Fruit fly (Drosophila melanogaster): ENCODE data around the gene CG14325.
A peak's percentile ranks its signal among the peaks of the same experiment; 100 is the strongest.

CG14325 gene

DNA sequence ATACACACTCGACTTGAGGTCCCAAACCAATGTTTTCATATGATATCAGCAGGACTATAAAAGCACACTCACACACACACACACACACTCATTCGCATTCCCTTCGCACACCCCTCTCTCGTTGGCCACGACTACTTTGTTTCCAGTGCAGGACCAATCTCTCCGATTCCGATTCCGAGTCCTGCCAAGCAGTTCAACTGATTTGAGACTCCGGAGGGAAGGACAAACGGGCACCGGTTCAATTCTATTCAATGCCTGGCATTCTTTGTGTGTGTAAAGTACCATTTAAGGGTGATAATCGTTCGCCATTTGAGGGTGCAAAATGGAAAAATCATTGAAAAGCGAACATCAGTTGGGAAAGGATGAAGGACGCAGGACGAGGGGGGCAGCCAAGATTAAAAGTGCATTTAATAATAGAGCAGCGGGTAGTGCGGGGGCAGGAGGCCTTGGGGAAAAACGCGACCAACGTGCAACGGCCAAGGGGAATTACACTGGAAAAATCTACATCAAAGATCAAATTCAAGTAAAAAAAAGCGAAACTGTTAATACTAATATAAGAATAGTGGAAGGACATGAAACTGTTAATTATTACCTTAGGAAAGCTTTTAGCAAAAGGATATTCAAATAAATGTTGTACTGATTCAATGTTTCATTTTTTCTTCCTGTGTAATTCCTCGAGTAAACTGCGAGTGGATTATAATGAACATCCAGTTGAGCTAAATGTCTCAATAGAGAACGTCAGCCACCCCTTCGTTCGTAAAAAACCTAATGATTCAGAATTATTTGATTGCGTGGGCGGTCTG, 43.1 kb upstream of the CG14325 start (continued):
- TF ChIP-seq Eip74EF (GFP tag; optimal IDR thresholded peaks at IDR 0.05), result no peak
- no peak for TF ChIP-seq nau (GFP tag; optimal IDR thresholded peaks at IDR 0.05)
- TF ChIP-seq klu (GFP tag; IDR thresholded peaks at IDR 0.05), result no peak
- TF ChIP-seq zen2 (GFP tag; IDR thresholded peaks at IDR 0.05; ENCODE audit: partially characterized antibody), result no peak
- no peak for TF ChIP-seq Lhr (GFP tag; optimal IDR thresholded peaks at IDR 0.05)
- TF ChIP-seq ab (GFP tag; optimal IDR thresholded peaks at IDR 0.05), result no peak
- TF ChIP-seq so (GFP tag; IDR thresholded peaks at IDR 0.05), result no peak
- peak; percentile 32 for TF ChIP-seq CG4424 (GFP tag; optimal IDR thresholded peaks at IDR 0.05)
- TF ChIP-seq CG12299 (tag; optimal IDR thresholded peaks at IDR 0.05), result peak; percentile 4
- no peak for TF ChIP-seq Mad (GFP tag; optimal IDR thresholded peaks at IDR 0.05)
- TF ChIP-seq cg (GFP tag; optimal IDR thresholded peaks at IDR 0.05), result peak; percentile 50
- TF ChIP-seq CG18619 (GFP tag; optimal IDR thresholded peaks at IDR 0.05), result no peak
- TF ChIP-seq HmgZ (tag; optimal IDR thresholded peaks at IDR 0.05), result no peak
- no peak for TF ChIP-seq ash1 (GFP tag; optimal IDR thresholded peaks at IDR 0.05)
- peak; percentile 35 for TF ChIP-seq CG17385 (GFP tag; optimal IDR thresholded peaks at IDR 0.05)
- no peak for TF ChIP-seq CG17186 (GFP tag; optimal IDR thresholded peaks at IDR 0.05)
- no peak for TF ChIP-seq Bteb2 (GFP tag; optimal IDR thresholded peaks at IDR 0.05)
- TF ChIP-seq MTF-1 (GFP tag; optimal IDR thresholded peaks at IDR 0.05; ENCODE audit: borderline replicate concordance), result no peak
- no peak for TF ChIP-seq nerfin-2 (GFP tag; IDR thresholded peaks at IDR 0.05; ENCODE audit: partially characterized antibody)
- no peak for TF ChIP-seq CG13775 (GFP tag; optimal IDR thresholded peaks at IDR 0.05)
- peak; percentile 50 for TF ChIP-seq CG4820 (GFP tag; optimal IDR thresholded peaks at IDR 0.05)
- TF ChIP-seq sc (optimal IDR thresholded peaks at IDR 0.05), result no peak
- peak; percentile 43 for TF ChIP-seq sc (GFP tag; optimal IDR thresholded peaks at IDR 0.05)
- no peak for TF ChIP-seq CG43689 (GFP tag; IDR thresholded peaks at IDR 0.05)
- peak; percentile 4 for TF ChIP-seq NC2α (GFP tag; optimal IDR thresholded peaks at IDR 0.05)
- no peak for TF ChIP-seq CG14014 (GFP tag; IDR thresholded peaks at IDR 0.05)
- TF ChIP-seq CG1792 (GFP tag; optimal IDR thresholded peaks at IDR 0.05), result no peak
- no peak for TF ChIP-seq CG12104 (GFP tag; optimal IDR thresholded peaks at IDR 0.05)
- peak; percentile 67 for TF ChIP-seq zen (tag; optimal IDR thresholded peaks at IDR 0.05)
- no peak for TF ChIP-seq pho (GFP tag; optimal IDR thresholded peaks at IDR 0.05)
- TF ChIP-seq grn (GFP tag; optimal IDR thresholded peaks at IDR 0.05), result no peak
- TF ChIP-seq CG7271 (tag; optimal IDR thresholded peaks at IDR 0.05), result no peak
- no peak for TF ChIP-seq CG34376 (GFP tag; optimal IDR thresholded peaks at IDR 0.05)
- TF ChIP-seq D19A (tag; optimal IDR thresholded peaks at IDR 0.05), result peak; percentile 59
- TF ChIP-seq CG11696 (GFP tag; IDR thresholded peaks at IDR 0.05), result no peak
- TF ChIP-seq CG34224 (GFP tag; IDR thresholded peaks at IDR 0.05; ENCODE audit: partially characterized antibody), result no peak
- TF ChIP-seq CG11456 (GFP tag; IDR thresholded peaks at IDR 0.05), result no peak
- no peak for TF ChIP-seq Med (GFP tag)
- TF ChIP-seq GATAe (GFP tag; conservative IDR thresholded peaks at IDR 0.05), result no peak
- TF ChIP-seq Bdp1 (GFP tag; optimal IDR thresholded peaks at IDR 0.05), result no peak
- no peak for TF ChIP-seq hkb (optimal IDR thresholded peaks at IDR 0.05)
- TF ChIP-seq hkb (GFP tag; IDR thresholded peaks at IDR 0.05), result peak; percentile 51
- no peak for TF ChIP-seq slbo (GFP tag; IDR thresholded peaks at IDR 0.05)
- TF ChIP-seq Rfx (GFP tag; IDR thresholded peaks at IDR 0.05), result no peak
- peak; percentile 71 for TF ChIP-seq CG2678 (tag; optimal IDR thresholded peaks at IDR 0.05)
- TF ChIP-seq H15 (GFP tag; IDR thresholded peaks at IDR 0.05), result no peak
- TF ChIP-seq CG8089 (GFP tag; optimal IDR thresholded peaks at IDR 0.05), result no peak
- TF ChIP-seq Sox102F (GFP tag; optimal IDR thresholded peaks at IDR 0.05), result peak; percentile 65
- peak; percentile 8 for TF ChIP-seq ATbp (GFP tag; optimal IDR thresholded peaks at IDR 0.05)
- TF ChIP-seq mld (GFP tag; IDR thresholded peaks at IDR 0.05; ENCODE audit: partially characterized antibody), result no peak
